Fruit fly (Drosophila melanogaster): ENCODE data around the gene CG5149.

CG5149 gene

DNA sequence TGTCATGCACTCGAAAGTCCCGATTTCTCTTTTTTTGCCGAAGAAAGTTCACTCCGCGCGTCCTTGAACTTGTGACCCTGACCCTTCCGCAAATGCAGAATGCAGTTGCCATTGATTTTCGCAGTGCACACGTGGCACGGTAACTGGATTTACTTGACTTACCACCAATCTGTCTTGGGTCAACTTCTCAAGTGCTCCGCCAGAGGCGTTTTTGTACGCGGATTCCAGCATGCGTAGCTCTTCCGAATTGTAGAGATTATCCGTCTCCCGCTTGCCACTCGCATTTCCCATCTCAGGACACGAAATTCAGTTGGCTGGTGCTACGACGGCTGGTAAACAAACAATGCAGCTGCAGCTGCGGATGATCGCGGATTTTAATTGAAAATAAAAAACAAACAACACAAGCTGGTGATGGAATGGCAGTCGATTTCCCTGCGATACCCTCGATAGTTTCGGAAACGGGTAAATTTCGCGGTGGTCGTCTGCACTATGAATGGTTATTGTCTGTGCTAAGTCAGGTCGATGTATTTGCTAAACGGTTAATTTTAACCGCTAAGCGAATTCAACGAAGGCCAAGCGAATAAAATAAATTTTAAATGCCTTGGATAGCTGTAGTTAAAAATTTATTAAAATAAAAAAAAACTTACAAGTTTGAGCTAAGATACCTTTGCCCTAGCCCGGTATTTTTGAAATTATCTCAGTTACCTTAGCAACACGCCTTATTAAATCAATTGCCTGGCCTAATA, at the start of gene CG5149, which contains the start of gene gudu (continued):
- no peak for TF ChIP-seq Hr3 (GFP tag; optimal IDR thresholded peaks at IDR 0.05)
- TF ChIP-seq CG4617 (GFP tag; optimal IDR thresholded peaks at IDR 0.05; ENCODE audit: borderline replicate concordance): peak; percentile 58
- no peak for TF ChIP-seq tin (GFP tag; optimal IDR thresholded peaks at IDR 0.05)
- no peak for TF ChIP-seq chn (GFP tag; optimal IDR thresholded peaks at IDR 0.05)
- peak; percentile 90 for TF ChIP-seq Scr (GFP tag; IDR thresholded peaks at IDR 0.05; ENCODE audit: partially characterized antibody)
- no peak for TF ChIP-seq crp (GFP tag; optimal IDR thresholded peaks at IDR 0.05)
- TF ChIP-seq tna (GFP tag; IDR thresholded peaks at IDR 0.05; ENCODE audit: partially characterized antibody): peak; percentile 71
- TF ChIP-seq CG18764 (GFP tag; optimal IDR thresholded peaks at IDR 0.05): no peak
- no peak for TF ChIP-seq wor (GFP tag; IDR thresholded peaks at IDR 0.05)
- no peak for TF ChIP-seq jumu (GFP tag; optimal IDR thresholded peaks at IDR 0.05)
- peak in 1 of 2 experiments; percentile 90 for TF ChIP-seq Hr78 (GFP tag; optimal IDR thresholded peaks at IDR 0.05)
- TF ChIP-seq MESR4 (GFP tag; optimal IDR thresholded peaks at IDR 0.05): peak; percentile 79
- no peak for TF ChIP-seq fu2 (GFP tag; optimal IDR thresholded peaks at IDR 0.05)
- TF ChIP-seq CG13775 (GFP tag; optimal IDR thresholded peaks at IDR 0.05): peak; percentile 78
- TF ChIP-seq otp (GFP tag; IDR thresholded peaks at IDR 0.05): no peak
- TF ChIP-seq Kr (GFP tag; optimal IDR thresholded peaks at IDR 0.05): no peak
- TF ChIP-seq Dbx (GFP tag; IDR thresholded peaks at IDR 0.05): 0 out of 3 replicates have a peak, but pooled peaks have one; percentile 34
- TF ChIP-seq CG3163 (GFP tag; optimal IDR thresholded peaks at IDR 0.05): peak; percentile 36
- no peak for TF ChIP-seq CG4328 (GFP tag; optimal IDR thresholded peaks at IDR 0.05)
- no peak for TF ChIP-seq cad (GFP tag; optimal IDR thresholded peaks at IDR 0.05)
- no peak for TF ChIP-seq Spps (tag; optimal IDR thresholded peaks at IDR 0.05)
- TF ChIP-seq CG8359 (GFP tag; optimal IDR thresholded peaks at IDR 0.05; ENCODE audit: borderline replicate concordance): no peak
- peak; percentile 29 for TF ChIP-seq bigmax (GFP tag; optimal IDR thresholded peaks at IDR 0.05)
- TF ChIP-seq gcm (GFP tag; optimal IDR thresholded peaks at IDR 0.05): no peak
- TF ChIP-seq zfh2 (GFP tag; optimal IDR thresholded peaks at IDR 0.05): no peak
- TF ChIP-seq HLH3B (GFP tag; IDR thresholded peaks at IDR 0.05): no peak
- no peak for TF ChIP-seq CG1233 (GFP tag; optimal IDR thresholded peaks at IDR 0.05)
- TF ChIP-seq ase (GFP tag; IDR thresholded peaks at IDR 0.05): no peak
- no peak for TF ChIP-seq CG17359 (tag; optimal IDR thresholded peaks at IDR 0.05)
- no peak for TF ChIP-seq lov (optimal IDR thresholded peaks at IDR 0.05)
- no peak for TF ChIP-seq lov (GFP tag; IDR thresholded peaks at IDR 0.05)
- no peak for TF ChIP-seq Optix (GFP tag; IDR thresholded peaks at IDR 0.05)
- TF ChIP-seq NC2β (GFP tag; optimal IDR thresholded peaks at IDR 0.05): peak; percentile 55
- no peak for TF ChIP-seq CG9437 (GFP tag; optimal IDR thresholded peaks at IDR 0.05)
- TF ChIP-seq CG12391 (tag; optimal IDR thresholded peaks at IDR 0.05): no peak
- peak; percentile 52; the same call in 2 of the 3 replicates for TF ChIP-seq CG17361 (GFP tag; IDR thresholded peaks at IDR 0.05)
- TF ChIP-seq CG12236 (GFP tag; optimal IDR thresholded peaks at IDR 0.05): no peak
- TF ChIP-seq CG17568 (GFP tag; optimal IDR thresholded peaks at IDR 0.05): peak; percentile 36
- TF ChIP-seq CG13424 (tag; optimal IDR thresholded peaks at IDR 0.05): no peak
- no peak for TF ChIP-seq CG11085 (GFP tag; IDR thresholded peaks at IDR 0.05)
- TF ChIP-seq dan (GFP tag; IDR thresholded peaks at IDR 0.05): no peak
- no peak for TF ChIP-seq CG6654 (GFP tag; optimal IDR thresholded peaks at IDR 0.05)
- no peak for TF ChIP-seq CG4854 (GFP tag; optimal IDR thresholded peaks at IDR 0.05)
- no peak; the same call in 1 of the 2 replicates for TF ChIP-seq sisA (GFP tag; IDR thresholded peaks at IDR 0.05)
- peak; percentile 88 for TF ChIP-seq knrl (GFP tag; IDR thresholded peaks at IDR 0.05; ENCODE audit: partially characterized antibody)
- TF ChIP-seq dpn (GFP tag; optimal IDR thresholded peaks at IDR 0.05): no peak
- no peak for TF ChIP-seq CG16779 (GFP tag; IDR thresholded peaks at IDR 0.05)
- no peak for TF ChIP-seq CG34422 (GFP tag; IDR thresholded peaks at IDR 0.05)
- TF ChIP-seq mld (GFP tag; IDR thresholded peaks at IDR 0.05; ENCODE audit: partially characterized antibody): peak; percentile 88; the same call in 2 of the 3 replicates
- no peak for TF ChIP-seq H2.0 (GFP tag; IDR thresholded peaks at IDR 0.05)

Data from whole organism, embryonic.